Fruit fly (Drosophila melanogaster): ENCODE measurements around the gene Ptth.

DNA sequence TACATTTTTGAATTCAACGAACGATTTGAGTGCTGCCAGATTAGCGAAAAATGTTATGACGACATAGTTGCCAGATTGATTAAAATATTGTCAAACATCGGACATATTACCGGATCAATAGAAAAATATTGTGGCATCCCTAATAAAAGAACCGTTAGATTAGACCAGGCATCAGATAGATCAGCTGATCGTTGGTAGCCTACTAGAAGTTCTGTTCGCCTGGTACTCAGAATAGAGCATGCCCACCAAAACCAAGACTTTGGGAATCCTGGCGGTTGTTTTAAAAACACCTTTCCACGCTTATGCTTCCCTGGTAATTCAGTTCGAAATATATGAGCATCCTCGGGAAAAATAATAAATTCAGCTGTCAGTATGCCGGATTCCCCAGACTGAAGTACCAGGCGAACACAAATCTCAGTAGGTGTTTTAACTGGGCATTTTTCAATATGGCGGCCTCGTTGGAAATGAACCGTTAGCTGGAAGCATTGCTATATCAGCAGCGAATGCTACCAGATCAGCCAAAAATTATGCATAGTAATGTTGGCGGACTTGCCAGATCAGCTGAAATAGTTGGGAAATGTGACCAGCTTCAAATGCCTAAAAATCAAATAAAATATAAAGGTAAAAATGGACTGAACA lies 36.0 kb downstream of the Ptth start:
- TF ChIP-seq CTCF (optimal IDR thresholded peaks at IDR 0.05) (peak; percentile 54 to 61), CG8478 (optimal IDR thresholded peaks at IDR 0.05) (no peak)

All from S2 (cell line).